Worm (Caenorhabditis elegans): Measurements from ENCODE around the gene E02H4.7.

ce11 chrX:14257661-14258060, 1.6 kb downstream of the E02H4.7 start, which contains the start of gene E02H4.4:
- no peak for TF ChIP-seq ama-1 (optimal IDR thresholded peaks at IDR 0.05)
- no peak for TF ChIP-seq tbx-37 (GFP tag; conservative IDR thresholded peaks at IDR 0.05)
- no peak for TF ChIP-seq tra-4 (tag; optimal IDR thresholded peaks at IDR 0.05)
- TF ChIP-seq aly-1 (tag; optimal IDR thresholded peaks at IDR 0.05): no peak
- no peak for TF ChIP-seq F13C5.2 (tag; optimal IDR thresholded peaks at IDR 0.05)
- no peak for TF ChIP-seq ceh-13 (GFP tag; optimal IDR thresholded peaks at IDR 0.05)
- no peak for TF ChIP-seq flt-1 (GFP tag; IDR thresholded peaks at IDR 0.05)
- TF ChIP-seq B0310.2 (tag; optimal IDR thresholded peaks at IDR 0.05): no peak
- no peak for TF ChIP-seq ets-7 (tag; optimal IDR thresholded peaks at IDR 0.05)
- TF ChIP-seq hmg-4 (GFP tag; optimal IDR thresholded peaks at IDR 0.05): no peak
- no peak for TF ChIP-seq pes-1 (GFP tag; IDR thresholded peaks at IDR 0.05)
